Worm (Caenorhabditis elegans): Measurements from ENCODE around the gene K02D10.4.

K02D10.4 gene

ce11 chrIII:8750606-8751005 is 29.2 kb downstream of the K02D10.4 start, which contains the start of gene ugtp-1:
TSS of gene ugtp-1 (minus strand) at chrIII:8750706.
- no peak for TF ChIP-seq hlh-17 (GFP tag; optimal IDR thresholded peaks at IDR 0.05; ENCODE audit: borderline replicate concordance)
- TF ChIP-seq ztf-4 (tag; optimal IDR thresholded peaks at IDR 0.05), result no peak
- no peak for TF ChIP-seq fkh-4 (tag; optimal IDR thresholded peaks at IDR 0.05; ENCODE audit: borderline replicate concordance)
- no peak for TF ChIP-seq lin-13 (GFP tag; optimal IDR thresholded peaks at IDR 0.05)
- TF ChIP-seq efl-1 (optimal IDR thresholded peaks at IDR 0.05), result no peak
- TF ChIP-seq efl-1 (GFP tag; optimal IDR thresholded peaks at IDR 0.05 in 1 of 2), result no peak
- TF ChIP-seq pax-3 (tag; optimal IDR thresholded peaks at IDR 0.05), result no peak

- TF ChIP-seq lin-13 (GFP tag; optimal IDR thresholded peaks at IDR 0.05) (peak; percentile 20), ets-5 (GFP tag; IDR thresholded peaks at IDR 0.05) (no peak), nhr-85 (tag) (peak; percentile 80), snpc-4 (tag; optimal IDR thresholded peaks at IDR 0.05) (no peak), nhr-71 (tag; optimal IDR thresholded peaks at IDR 0.05) (peak; percentile 77), ztf-4 (tag; optimal IDR thresholded peaks at IDR 0.05) (peak; percentile 14), dpl-1 (GFP tag; optimal IDR thresholded peaks at IDR 0.05) (peak; percentile 2 to 49 (median 42)), egl-27 (tag; optimal IDR thresholded peaks at IDR 0.05) (no peak), nhr-19 (GFP tag; conservative IDR thresholded peaks at IDR 0.05) (peak; percentile 48), skn-1 (tag; optimal IDR thresholded peaks at IDR 0.05) (peak; percentile 14), tbx-2 (tag; optimal IDR thresholded peaks at IDR 0.05) (peak; percentile 81), unc-130 (tag; optimal IDR thresholded peaks at IDR 0.05) (peak; percentile 45), elt-3 (tag; optimal IDR thresholded peaks at IDR 0.05) (peak in 2 of 6 experiments; percentile 9 to 48), dsc-1 (tag; optimal IDR thresholded peaks at IDR 0.05) (no peak), irx-1 (tag; optimal IDR thresholded peaks at IDR 0.05) (peak; percentile 10), aha-1 (tag; optimal IDR thresholded peaks at IDR 0.05) (no peak), ztf-11 (tag; optimal IDR thresholded peaks at IDR 0.05) (peak in 1 of 2 experiments; percentile 22), mep-1 (tag; optimal IDR thresholded peaks at IDR 0.05) (peak; percentile 66), efl-1 (optimal IDR thresholded peaks at IDR 0.05) (peak; percentile 54 to 55), efl-1 (GFP tag; optimal IDR thresholded peaks at IDR 0.05 in 1 of 2) (peak in 1 of 2 experiments; percentile 94), aly-2 (tag; optimal IDR thresholded peaks at IDR 0.05) (no peak), snu-23 (GFP tag; optimal IDR thresholded peaks at IDR 0.05) (peak; percentile 67), rnt-1 (tag; optimal IDR thresholded peaks at IDR 0.05) (peak; percentile 12), blmp-1 (tag; optimal IDR thresholded peaks at IDR 0.05) (peak; percentile 84), efl-3 (GFP tag; optimal IDR thresholded peaks at IDR 0.05) (no peak), nhr-77 (tag; optimal IDR thresholded peaks at IDR 0.05) (peak; percentile 53), lsy-2 (tag; optimal IDR thresholded peaks at IDR 0.05) (peak; percentile 18 to 73), alr-1 (tag; optimal IDR thresholded peaks at IDR 0.05; ENCODE audit: borderline replicate concordance) (no peak), jun-1 (tag; optimal IDR thresholded peaks at IDR 0.05) (peak; percentile 34), nhr-20 (tag; optimal IDR thresholded peaks at IDR 0.05) (peak; percentile 85), lin-15B (tag; optimal IDR thresholded peaks at IDR 0.05) (no peak), elt-2 (tag; optimal IDR thresholded peaks at IDR 0.05) (peak; percentile 87), mef-2 (tag; optimal IDR thresholded peaks at IDR 0.05) (no peak), C16A3.4 (tag; optimal IDR thresholded peaks at IDR 0.05) (peak; percentile 41), nhr-47 (tag; optimal IDR thresholded peaks at IDR 0.05) (peak; percentile 45), xbp-1 (tag; optimal IDR thresholded peaks at IDR 0.05) (peak; percentile 32), nhr-90 (tag; optimal IDR thresholded peaks at IDR 0.05; ENCODE audit: poor library complexity) (peak; percentile 76), lir-3 (tag; optimal IDR thresholded peaks at IDR 0.05; ENCODE audit: poor library complexity) (peak; percentile 21), lin-14 (GFP tag; optimal IDR thresholded peaks at IDR 0.05) (peak; percentile 81), grh-1 (GFP tag; IDR thresholded peaks at IDR 0.05) (0 out of 2 replicates have a peak, but pooled peaks have one; percentile 32), mdl-1 (tag; optimal IDR thresholded peaks at IDR 0.05) (peak in 1 of 2 experiments; percentile 36), lin-35 (GFP tag; optimal IDR thresholded peaks at IDR 0.05) (peak; percentile 27 to 78), swsn-7 (tag; optimal IDR thresholded peaks at IDR 0.05) (peak; percentile 44), hpl-2 (GFP tag; optimal IDR thresholded peaks at IDR 0.05) (peak; percentile 53), ceh-82 (tag; optimal IDR thresholded peaks at IDR 0.05) (peak in 1 of 3 experiments; percentile 43), unc-62 (GFP tag; optimal IDR thresholded peaks at IDR 0.05) (no peak), ceh-88 (GFP tag; IDR thresholded peaks at IDR 0.05) (no peak)
Measured at ce11 chrIII:8749487-8749886, 30.3 kb downstream of the K02D10.4 start, which contains the start of gene sma-2. TSS of gene sma-2 (plus strand) at chrIII:8749680.
